Worm (Caenorhabditis elegans) whole organism, midembryonic: ENCODE measurements around the gene C44B7.5.

Source experiments
- flt-1 ChIP-seq: fragments of 200-800 bp; sonication (Bioruptor generic); IDR thresholded peaks from 2 replicates; pipeline ENCODE4 v1.3.6; 2022; ENCODE audit warnings: missing genetic modification characterization, missing compliant biosample characterization
- ztf-29 ChIP-seq: fragments of 200-800 bp; sonication (Bioruptor generic); IDR thresholded peaks from 2 replicates; pipeline ENCODE4 v1.3.6; 2022; ENCODE audit warnings: missing genetic modification reagents, missing genetic modification characterization, missing compliant biosample characterization

DNA sequence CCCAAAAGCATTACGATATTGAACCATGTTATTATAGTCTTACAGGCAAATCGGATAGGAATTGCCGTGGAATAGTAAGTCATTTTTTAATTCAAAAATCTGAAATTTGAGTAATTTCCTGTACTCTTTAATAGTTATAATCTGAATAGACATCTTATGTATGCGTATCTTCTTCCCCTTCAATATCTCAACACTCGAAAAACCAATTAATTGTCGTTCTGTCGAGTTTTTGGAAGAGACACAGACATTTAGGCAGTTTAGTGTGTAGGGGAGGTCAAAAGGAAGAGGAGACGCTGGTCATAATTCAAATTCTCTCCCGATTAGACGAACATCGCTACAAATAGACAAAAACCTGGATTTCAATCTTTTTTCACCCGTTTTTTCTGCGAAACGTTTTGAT is 36.9 kb downstream of the C44B7.5 start:
- TF ChIP-seq flt-1 (peak; percentile 35; the same call in 1 of the 2 replicates), ztf-29 (GFP tag; lab: Robert Waterston, UW) (no peak)
